Fruit fly (Drosophila melanogaster) whole organism, embryonic: ENCODE measurements around the gene CG42366.
A peak's percentile ranks its signal among the peaks of the same experiment; 100 is the strongest.

Experiments used
- Abd-B ChIP-seq: fragments of 200-800 bp; sonication (Bioruptor generic); optimal IDR thresholded peaks from 2 replicates; lab custom pipeline; 2018; ENCODE audit warnings: missing biosample characterization, mild to moderate bottlenecking, missing genetic modification characterization, moderate library complexity
- Blimp-1 ChIP-seq: fragments of 200-800 bp; sonication (Bioruptor generic); optimal IDR thresholded peaks from 3 replicates; lab custom pipeline; 2018; ENCODE audit warnings: missing biosample characterization, missing genetic modification characterization, mild to moderate bottlenecking, moderate library complexity, missing genetic modification reagents
- C15 ChIP-seq: fragments of 200-800 bp; sonication (Bioruptor generic); IDR thresholded peaks from 3 replicates; pipeline ENCODE4 v1.3.6; 2022; ENCODE audit warnings: missing biosample characterization, missing genetic modification characterization
- CG10543 ChIP-seq: fragments of 200-800 bp; sonication (Bioruptor generic); optimal IDR thresholded peaks from 3 replicates; lab custom pipeline; 2017; ENCODE audit warnings: missing biosample characterization, mild to moderate bottlenecking, missing genetic modification characterization, moderate library complexity
- CG11560 ChIP-seq: fragments of 200-800 bp; sonication (Bioruptor generic); IDR thresholded peaks from 3 replicates; pipeline ENCODE4 v1.3.6; 2022; ENCODE audit warnings: missing biosample characterization, missing genetic modification characterization
- CG12071 ChIP-seq: fragments of 200-800 bp; sonication (Bioruptor generic); optimal IDR thresholded peaks from 3 replicates; lab custom pipeline; 2018; ENCODE audit warnings: missing biosample characterization, mild to moderate bottlenecking, missing genetic modification characterization
- CG12155 ChIP-seq: fragments of 200-800 bp; sonication (Bioruptor generic); optimal IDR thresholded peaks from 3 replicates; lab custom pipeline; 2016; ENCODE audit warnings: missing biosample characterization, missing genetic modification characterization
- CG12236 ChIP-seq: fragments of 200-800 bp; sonication (Bioruptor generic); optimal IDR thresholded peaks from 2 replicates; lab custom pipeline; 2016; ENCODE audit warnings: missing biosample characterization, missing genetic modification characterization
- CG13287 ChIP-seq: fragments of 200-800 bp; sonication (Bioruptor generic); IDR thresholded peaks from 2 replicates; pipeline ENCODE4 v1.3.6; 2022; ENCODE audit warnings: missing biosample characterization, missing genetic modification characterization; ENCODE audit not compliant: partially characterized antibody
- CG13775 ChIP-seq: fragments of 200-800 bp; sonication (Bioruptor generic); optimal IDR thresholded peaks from 3 replicates; lab custom pipeline; 2017; ENCODE audit warnings: missing biosample characterization, mild to moderate bottlenecking, missing genetic modification characterization
- CG14860 ChIP-seq: fragments of 200-800 bp; sonication (Bioruptor generic); IDR thresholded peaks from 3 replicates; pipeline ENCODE4 v1.3.6; 2022; ENCODE audit warnings: missing biosample characterization, missing genetic modification characterization; ENCODE audit not compliant: partially characterized antibody
- CG15479 ChIP-seq: fragments of 200-800 bp; sonication (Bioruptor generic); optimal IDR thresholded peaks from 3 replicates; lab custom pipeline; 2019; ENCODE audit warnings: missing biosample characterization, mild to moderate bottlenecking, missing genetic modification characterization, moderate library complexity
- CG15514 ChIP-seq: fragments of 200-800 bp; sonication (Bioruptor generic); optimal IDR thresholded peaks from 3 replicates; lab custom pipeline; 2017; ENCODE audit warnings: missing biosample characterization, missing genetic modification characterization, mild to moderate bottlenecking, moderate library complexity, missing genetic modification reagents
- CG2116 ChIP-seq: fragments of 200-800 bp; sonication (Bioruptor generic); optimal IDR thresholded peaks from 3 replicates; lab custom pipeline; 2018; ENCODE audit warnings: missing biosample characterization, mild to moderate bottlenecking, missing genetic modification characterization
- CG2712 ChIP-seq: fragments of 200-800 bp; optimal IDR thresholded peaks from 3 replicates; lab custom pipeline; 2019; ENCODE audit warnings: missing biosample characterization, mild to moderate bottlenecking, missing genetic modification characterization, moderate library complexity
- CG2889 ChIP-seq: fragments of 200-800 bp; sonication (Bioruptor generic); IDR thresholded peaks from 3 replicates; pipeline ENCODE4 v1.3.6; 2022; ENCODE audit warnings: missing biosample characterization, missing genetic modification characterization
- CG3065 ChIP-seq: fragments of 200-800 bp; sonication (Bioruptor generic); optimal IDR thresholded peaks from 2 replicates; lab custom pipeline; 2016; ENCODE audit warnings: missing biosample characterization, missing genetic modification characterization
- CG3407 ChIP-seq: fragments of 200-800 bp; sonication (Bioruptor generic); optimal IDR thresholded peaks from 2 replicates; lab custom pipeline; 2018; ENCODE audit warnings: missing biosample characterization, mild to moderate bottlenecking, missing genetic modification characterization
- CG34422 ChIP-seq: fragments of 200-800 bp; sonication (Bioruptor generic); IDR thresholded peaks from 3 replicates; pipeline ENCODE4 v1.3.6; 2022; ENCODE audit warnings: missing biosample characterization, missing genetic modification characterization
- CG3838 ChIP-seq: fragments of 200-800 bp; sonication (Bioruptor generic); optimal IDR thresholded peaks from 3 replicates; lab custom pipeline; 2016; ENCODE audit warnings: missing biosample characterization, missing genetic modification characterization
- CG3995 ChIP-seq: fragments of 200-800 bp; sonication (Bioruptor generic); optimal IDR thresholded peaks from 3 replicates; lab custom pipeline; 2016; ENCODE audit warnings: missing biosample characterization, missing genetic modification characterization
- CG7963 ChIP-seq: fragments of 200-800 bp; sonication (Bioruptor generic); IDR thresholded peaks from 3 replicates; pipeline ENCODE4 v1.3.6; 2022; ENCODE audit warnings: missing biosample characterization, missing genetic modification characterization; ENCODE audit not compliant: partially characterized antibody
- CG8388 ChIP-seq: fragments of 200-800 bp; sonication (Bioruptor generic); optimal IDR thresholded peaks from 2 replicates; lab custom pipeline; 2019; ENCODE audit warnings: missing biosample characterization, mild to moderate bottlenecking, missing genetic modification characterization, moderate library complexity
- CG8765 ChIP-seq: fragments of 200-800 bp; sonication (Bioruptor generic); IDR thresholded peaks from 2 replicates; pipeline ENCODE4 v1.3.6; 2022; ENCODE audit warnings: missing biosample characterization, missing genetic modification characterization
- CG9437 ChIP-seq: fragments of 200-800 bp; sonication (Bioruptor generic); optimal IDR thresholded peaks from 2 replicates; lab custom pipeline; 2018; ENCODE audit warnings: missing biosample characterization, mild to moderate bottlenecking, missing genetic modification characterization
- D19A ChIP-seq: fragments of 200-800 bp; optimal IDR thresholded peaks from 3 replicates; lab custom pipeline; 2019; ENCODE audit warnings: missing biosample characterization, mild to moderate bottlenecking, missing genetic modification characterization, moderate library complexity
- Deaf1 ChIP-seq: fragments of 200-800 bp; optimal IDR thresholded peaks from 3 replicates; lab custom pipeline; 2019; ENCODE audit warnings: missing biosample characterization, mild to moderate bottlenecking, missing genetic modification characterization, moderate library complexity
- Dref ChIP-seq: fragments of 200-800 bp; sonication (Bioruptor generic); IDR thresholded peaks from 2 replicates; pipeline ENCODE4 v1.3.6; 2022; ENCODE audit warnings: missing biosample characterization, missing genetic modification characterization
- Hey ChIP-seq: fragments of 200-800 bp; sonication (Bioruptor generic); optimal IDR thresholded peaks from 3 replicates; lab custom pipeline; 2018; ENCODE audit warnings: missing biosample characterization, mild to moderate bottlenecking, missing genetic modification characterization
- MBD-R2 ChIP-seq: fragments of 200-800 bp; sonication (Bioruptor generic); IDR thresholded peaks from 2 replicates; pipeline ENCODE4 v1.3.6; 2022; ENCODE audit warnings: missing biosample characterization, missing genetic modification characterization
- Xbp1 ChIP-seq: fragments of 200-800 bp; sonication (Bioruptor generic); optimal IDR thresholded peaks from 3 replicates; lab custom pipeline; 2016; ENCODE audit warnings: missing biosample characterization, mild to moderate bottlenecking, missing genetic modification characterization
- amos ChIP-seq: fragments of 200-800 bp; sonication (Bioruptor generic); IDR thresholded peaks from 2 replicates; pipeline ENCODE4 v1.3.6; 2022; ENCODE audit warnings: missing biosample characterization, missing genetic modification characterization; ENCODE audit not compliant: partially characterized antibody
- aop ChIP-seq: fragments of 200-800 bp; sonication (Bioruptor generic); IDR thresholded peaks from 2 replicates; pipeline ENCODE4 v1.3.6; 2022; ENCODE audit warnings: missing biosample characterization, missing genetic modification characterization
- bigmax ChIP-seq: fragments of 200-800 bp; sonication (Bioruptor generic); optimal IDR thresholded peaks from 2 replicates; lab custom pipeline; 2018; ENCODE audit warnings: missing biosample characterization, mild to moderate bottlenecking, missing genetic modification characterization
- bsh ChIP-seq, 2 experiments: fragments of 200-800 bp; sonication (Bioruptor generic); optimal IDR thresholded peaks; 2 replicates each; lab custom pipeline; 2017 to 2018; ENCODE audit warnings: mild to moderate bottlenecking in 2 of 2, missing biosample characterization in 2 of 2, missing genetic modification characterization in 2 of 2, moderate library complexity in 1 of 2
- emc ChIP-seq: fragments of 200-800 bp; sonication (Bioruptor generic); optimal IDR thresholded peaks from 2 replicates; lab custom pipeline; 2016; ENCODE audit warnings: missing biosample characterization, missing genetic modification characterization
- esg ChIP-seq: fragments of 200-800 bp; sonication (Bioruptor generic); conservative IDR thresholded peaks from 2 replicates; pipeline ENCODE4 v1.3.6; 2022; ENCODE audit warnings: missing biosample characterization, missing genetic modification characterization
- exex ChIP-seq: fragments of 200-800 bp; sonication (Bioruptor generic); optimal IDR thresholded peaks from 4 replicates; lab custom pipeline; 2018; ENCODE audit warnings: missing biosample characterization, mild to moderate bottlenecking, missing genetic modification characterization, moderate library complexity
- fru ChIP-seq: fragments of >200 bp; optimal IDR thresholded peaks from 2 replicates; lab custom pipeline; 2017
- ham ChIP-seq: fragments of 200-800 bp; sonication (Bioruptor generic); IDR thresholded peaks from 2 replicates; pipeline ENCODE4 v1.3.6; 2022; ENCODE audit warnings: missing biosample characterization, missing genetic modification characterization
- kay ChIP-seq: fragments of 200-800 bp; sonication (Bioruptor generic); optimal IDR thresholded peaks from 2 replicates; lab custom pipeline; 2016; ENCODE audit warnings: missing biosample characterization, missing genetic modification characterization
- kni ChIP-seq: fragments of 200-800 bp; sonication (Bioruptor generic); optimal IDR thresholded peaks from 3 replicates; lab custom pipeline; 2017; ENCODE audit warnings: mild to moderate bottlenecking, missing biosample characterization, missing genetic modification reagents, missing genetic modification characterization
- lov ChIP-seq, 2 experiments: fragments of 200-800 bp in 1 of 2; fragments of >200 bp in 1 of 2; sonication (Bioruptor generic) in 1 of 2; IDR thresholded peaks in 1 of 2; optimal IDR thresholded peaks in 1 of 2; 2 replicates in 1 of 2; 3 replicates in 1 of 2; pipeline versions ENCODE4 v1.3.6 to Lab custom; 2017 to 2022; ENCODE audit warnings: missing biosample characterization in 1 of 2, missing genetic modification characterization in 1 of 2
- nerfin-2 ChIP-seq: fragments of 200-800 bp; sonication (Bioruptor generic); IDR thresholded peaks from 2 replicates; pipeline ENCODE4 v1.3.6; 2022; ENCODE audit warnings: missing biosample characterization, missing genetic modification characterization; ENCODE audit not compliant: partially characterized antibody
- p53 ChIP-seq: fragments of 200-800 bp; sonication (Bioruptor generic); optimal IDR thresholded peaks from 2 replicates; lab custom pipeline; 2016; ENCODE audit warnings: missing biosample characterization, missing genetic modification characterization
- pfk ChIP-seq: fragments of 200-800 bp; sonication (Bioruptor generic); optimal IDR thresholded peaks from 2 replicates; lab custom pipeline; 2018; ENCODE audit warnings: missing biosample characterization, mild to moderate bottlenecking, missing genetic modification characterization, moderate library complexity
- pzg ChIP-seq: fragments of 200-800 bp; sonication (Bioruptor generic); optimal IDR thresholded peaks from 3 replicates; lab custom pipeline; 2018; ENCODE audit warnings: missing biosample characterization, mild to moderate bottlenecking, missing genetic modification characterization, moderate library complexity
- ro ChIP-seq: fragments of 200-800 bp; sonication (Bioruptor generic); IDR thresholded peaks from 2 replicates; pipeline ENCODE4 v1.3.6; 2022; ENCODE audit warnings: missing biosample characterization, missing genetic modification characterization
- shn ChIP-seq: fragments of 200-800 bp; sonication (Bioruptor generic); optimal IDR thresholded peaks from 3 replicates; lab custom pipeline; 2016; ENCODE audit warnings: missing biosample characterization, missing genetic modification characterization
- tin ChIP-seq: fragments of 200-800 bp; sonication (Bioruptor generic); optimal IDR thresholded peaks from 3 replicates; lab custom pipeline; 2016; ENCODE audit warnings: missing biosample characterization, missing genetic modification characterization
- twi ChIP-seq: fragments of 200-800 bp; optimal IDR thresholded peaks from 2 replicates; lab custom pipeline; 2019; ENCODE audit warnings: missing biosample characterization, mild to moderate bottlenecking, missing genetic modification characterization, moderate library complexity

Gene CG42366

dm6 chr2L:9919949-9920348 lies 5.0 kb upstream of the CG42366 start, which contains the start of gene CG4594 (continued):
- no peak for TF ChIP-seq CG12071 (GFP tag; lab: Kevin White, UChicago)
- TF ChIP-seq ham (GFP tag; lab: Robert Waterston, UW): no peak
- no peak for TF ChIP-seq CG2712 (tag; lab: Kevin White, UChicago)
- TF ChIP-seq CG13775 (GFP tag; lab: Kevin White, UChicago): no peak
- TF ChIP-seq ro (GFP tag; lab: Robert Waterston, UW): no peak
- TF ChIP-seq tin (GFP tag; lab: Kevin White, UChicago): no peak
- TF ChIP-seq lov (optimal IDR thresholded peaks at IDR 0.05; lab: Kevin White, UChicago): no peak
- TF ChIP-seq lov (GFP tag; IDR thresholded peaks at IDR 0.05; lab: Robert Waterston, UW): no peak
- no peak for TF ChIP-seq Deaf1 (tag; lab: Kevin White, UChicago)
- no peak for TF ChIP-seq kay
- TF ChIP-seq CG14860: 0 out of 3 replicates have a peak, but pooled peaks have one; percentile 12
- no peak for TF ChIP-seq CG3838
- no peak for TF ChIP-seq CG15479 (GFP tag; lab: Kevin White, UChicago)
- TF ChIP-seq twi (tag; lab: Kevin White, UChicago): no peak
- no peak for TF ChIP-seq esg (GFP tag; lab: Robert Waterston, UW)
- no peak for TF ChIP-seq Xbp1
- TF ChIP-seq CG7963 (GFP tag; lab: Robert Waterston, UW): peak; percentile 13; the same call in 2 of the 3 replicates
- no peak for TF ChIP-seq CG3407
- TF ChIP-seq nerfin-2 (GFP tag; lab: Robert Waterston, UW): peak; percentile 41; the same call in 1 of the 2 replicates
- peak; percentile 22 for TF ChIP-seq exex (tag; lab: Kevin White, UChicago)
- peak; percentile 66 for TF ChIP-seq Dref (GFP tag; lab: Robert Waterston, UW)
- TF ChIP-seq C15 (GFP tag; lab: Robert Waterston, UW): no peak
- no peak for TF ChIP-seq CG3065 (GFP tag; lab: Kevin White, UChicago)
- no peak for TF ChIP-seq CG12236 (GFP tag; lab: Kevin White, UChicago)
- TF ChIP-seq CG3995: no peak
- TF ChIP-seq emc (GFP tag; lab: Kevin White, UChicago): no peak
- TF ChIP-seq fru (lab: Kevin White, UChicago): no peak
- TF ChIP-seq CG2889 (GFP tag; lab: Robert Waterston, UW): no peak
- TF ChIP-seq amos: no peak
- TF ChIP-seq CG2116 (GFP tag; lab: Kevin White, UChicago): peak; percentile 3
- no peak for TF ChIP-seq CG8765 (GFP tag; lab: Robert Waterston, UW)
- no peak for TF ChIP-seq kni (GFP tag; lab: Kevin White, UChicago)
- no peak for TF ChIP-seq CG15514 (GFP tag; lab: Kevin White, UChicago)
- TF ChIP-seq MBD-R2 (GFP tag; lab: Robert Waterston, UW): 0 out of 2 replicates have a peak, but pooled peaks have one; percentile 8
- no peak for TF ChIP-seq Abd-B (GFP tag; lab: Kevin White, UChicago)
- peak; percentile 92 for TF ChIP-seq CG11560 (tag; lab: Robert Waterston, UW)
- TF ChIP-seq bsh (GFP tag; optimal IDR thresholded peaks at IDR 0.05; lab: Kevin White, UChicago): no peak
- TF ChIP-seq pzg (GFP tag; lab: Kevin White, UChicago): peak; percentile 17
- no peak for TF ChIP-seq Hey (tag; lab: Kevin White, UChicago)
- TF ChIP-seq, all 482 proteins: peak for 17

- TF ChIP-seq CG12155 (GFP tag; lab: Kevin White, UChicago): peak; percentile 53
- TF ChIP-seq shn (GFP tag; lab: Kevin White, UChicago): no peak
- no peak for TF ChIP-seq CG8388 (GFP tag; lab: Kevin White, UChicago)
- TF ChIP-seq aop (GFP tag; lab: Robert Waterston, UW): no peak
- TF ChIP-seq Blimp-1 (GFP tag; lab: Kevin White, UChicago): peak; percentile 51
- peak; percentile 11; the same call in 1 of the 3 replicates for TF ChIP-seq CG34422 (GFP tag; lab: Robert Waterston, UW)
- peak; percentile 60 for TF ChIP-seq bigmax (GFP tag; lab: Kevin White, UChicago)
- TF ChIP-seq p53: no peak
- TF ChIP-seq CG9437 (GFP tag; lab: Kevin White, UChicago): peak; percentile 41
- TF ChIP-seq D19A (tag; lab: Kevin White, UChicago): no peak
- TF ChIP-seq CG10543 (GFP tag; lab: Kevin White, UChicago): no peak
- peak; percentile 2 for TF ChIP-seq pfk (GFP tag; lab: Kevin White, UChicago)
- peak; percentile 40; the same call in 1 of the 2 replicates for TF ChIP-seq CG13287 (GFP tag; lab: Robert Waterston, UW)
- TF ChIP-seq pzg (GFP tag; lab: Kevin White, UChicago): peak; percentile 35
- TF ChIP-seq Xbp1: peak; percentile 64
Observed at dm6 chr2L:9921401-9921800, 3.6 kb upstream of the CG42366 start, which contains the start of gene CG4592. CG4592 (plus strand) TSS chr2L:9921633.
